Fruit fly (Drosophila melanogaster): ENCODE measurements around the gene CG17349.

dm6 chr2L:19376145-19376544, 5.9 kb downstream of the CG17349 start:
- TF ChIP-seq EcR (GFP tag; optimal IDR thresholded peaks at IDR 0.05): no peak
- TF ChIP-seq CG12605 (GFP tag; IDR thresholded peaks at IDR 0.05): peak; percentile 70
